Fruit fly (Drosophila melanogaster) whole organism, wandering third instar larva: ENCODE data around the gene CG45489.
"Not testable (repeated sequence)": the region's sequence is repeated elsewhere in the genome, so short reads cannot be mapped to it uniquely, and the experiment has no call there.

Experiments used
- CG32264 ChIP-seq: fragments of 200-800 bp; sonication (Bioruptor generic); optimal IDR thresholded peaks from 2 replicates; lab custom pipeline; 2016; ENCODE audit warnings: missing biosample characterization, missing genetic modification characterization
- CG9705 ChIP-seq: fragments of 200-800 bp; sonication (Bioruptor generic); optimal IDR thresholded peaks from 2 replicates; lab custom pipeline; 2018; ENCODE audit warnings: missing biosample characterization, mild to moderate bottlenecking, missing genetic modification characterization
- CrebA ChIP-seq: fragments of 200-800 bp; sonication (Bioruptor generic); optimal IDR thresholded peaks from 2 replicates; lab custom pipeline; 2016; ENCODE audit warnings: missing biosample characterization, mild to moderate bottlenecking, missing genetic modification characterization, borderline replicate concordance
- Dfd ChIP-seq: fragments of >200 bp; optimal IDR thresholded peaks from 2 replicates; lab custom pipeline; 2017; ENCODE audit warnings: missing biosample characterization, missing genetic modification characterization
- GATAd ChIP-seq: sonication (Bioruptor generic); optimal IDR thresholded peaks from 2 replicates; lab custom pipeline; 2016; ENCODE audit warnings: missing biosample characterization, missing genetic modification characterization
- Hnf4 ChIP-seq: fragments of 200-800 bp; sonication (Bioruptor generic); optimal IDR thresholded peaks from 2 replicates; lab custom pipeline; 2016; ENCODE audit warnings: missing biosample characterization, mild to moderate bottlenecking, missing genetic modification characterization
- Hr83 ChIP-seq: fragments of 200-300 bp; sonication (Bioruptor generic); optimal IDR thresholded peaks from 2 replicates; lab custom pipeline; 2016; ENCODE audit warnings: missing biosample characterization, mild to moderate bottlenecking, missing genetic modification characterization, moderate library complexity; ENCODE audit not compliant: poor library complexity, severe bottlenecking
- Jra ChIP-seq: sonication (Bioruptor generic); optimal IDR thresholded peaks from 2 replicates; lab custom pipeline; 2016; ENCODE audit warnings: missing biosample characterization, missing genetic modification characterization
- Mio ChIP-seq: sonication (Bioruptor generic); optimal IDR thresholded peaks from 2 replicates; lab custom pipeline; 2016; ENCODE audit warnings: missing biosample characterization, missing genetic modification characterization
- Rel ChIP-seq, 2 experiments: fragments of 200-800 bp; sonication (Bioruptor generic) in 1 of 2; optimal IDR thresholded peaks; 2 replicates in 1 of 2; 3 replicates in 1 of 2; lab custom pipeline; 2016 to 2019; ENCODE audit warnings: mild to moderate bottlenecking in 2 of 2, missing biosample characterization in 2 of 2, missing genetic modification characterization in 2 of 2, moderate library complexity in 1 of 2
- Sp1 ChIP-seq: fragments of 200-800 bp; sonication (Bioruptor generic); optimal IDR thresholded peaks from 3 replicates; lab custom pipeline; 2019; ENCODE audit warnings: missing biosample characterization, mild to moderate bottlenecking, missing genetic modification characterization, moderate library complexity
- Vsx2 ChIP-seq: fragments of 200-300, 225-300 bp; sonication (Bioruptor generic); optimal IDR thresholded peaks from 2 replicates; lab custom pipeline; 2018; ENCODE audit warnings: missing biosample characterization, missing genetic modification characterization; ENCODE audit not compliant: partially characterized antibody
- brk ChIP-seq: fragments of 200-800 bp; sonication (Bioruptor generic); optimal IDR thresholded peaks from 2 replicates; lab custom pipeline; 2016; ENCODE audit warnings: missing biosample characterization, mild to moderate bottlenecking, missing genetic modification characterization
- dl ChIP-seq, 2 experiments: fragments of 175-275, 200-275 bp in 1 of 2; fragments of 200-275 bp in 1 of 2; sonication (Bioruptor generic); optimal IDR thresholded peaks; lab custom pipeline; 2018; ENCODE audit warnings: mild to moderate bottlenecking in 2 of 2, missing biosample characterization in 2 of 2, missing genetic modification characterization in 2 of 2, moderate library complexity in 2 of 2; ENCODE audit not compliant: partially characterized antibody in 2 of 2, insufficient read depth in 1 of 2
- dmrt93B ChIP-seq: fragments of 200-800 bp; sonication (Bioruptor generic); optimal IDR thresholded peaks from 2 replicates; lab custom pipeline; 2018; ENCODE audit warnings: missing biosample characterization, mild to moderate bottlenecking, missing genetic modification characterization
- dsf ChIP-seq: sonication (Bioruptor generic); optimal IDR thresholded peaks from 2 replicates; lab custom pipeline; 2016; ENCODE audit warnings: missing biosample characterization, missing genetic modification characterization, borderline replicate concordance
- ey ChIP-seq: fragments of 200-800 bp; sonication (Bioruptor generic); optimal IDR thresholded peaks from 2 replicates; lab custom pipeline; 2016; ENCODE audit warnings: missing biosample characterization, missing genetic modification characterization
- foxo ChIP-seq, 2 experiments: fragments of 200-800 bp; sonication (Bioruptor generic); optimal IDR thresholded peaks; 2 replicates in 1 of 2; 3 replicates in 1 of 2; lab custom pipeline; 2016 to 2017; ENCODE audit warnings: missing biosample characterization in 2 of 2, missing genetic modification characterization in 2 of 2
- jim ChIP-seq: fragments of 175-275, 200-325 bp; sonication (Bioruptor generic); optimal IDR thresholded peaks from 2 replicates; lab custom pipeline; 2016; ENCODE audit warnings: missing biosample characterization, mild to moderate bottlenecking, missing genetic modification characterization
- lola ChIP-seq: fragments of >200 bp; optimal IDR thresholded peaks from 2 replicates; lab custom pipeline; 2017; ENCODE audit warnings: missing biosample characterization, missing genetic modification characterization
- pan ChIP-seq: fragments of >200 bp; optimal IDR thresholded peaks from 2 replicates; lab custom pipeline; 2017
- psq ChIP-seq: fragments of 200-800 bp; sonication (Bioruptor generic); optimal IDR thresholded peaks from 3 replicates; lab custom pipeline; 2017; ENCODE audit warnings: missing biosample characterization, mild to moderate bottlenecking, missing genetic modification characterization, moderate library complexity
- rgr ChIP-seq: fragments of 200-800 bp; sonication (Bioruptor generic); optimal IDR thresholded peaks from 3 replicates; lab custom pipeline; 2016; ENCODE audit warnings: missing biosample characterization, mild to moderate bottlenecking, missing genetic modification characterization
- sage ChIP-seq: fragments of 200-800 bp; sonication (Bioruptor generic); optimal IDR thresholded peaks from 2 replicates; lab custom pipeline; 2016; ENCODE audit warnings: missing biosample characterization, mild to moderate bottlenecking, missing genetic modification characterization
- usp ChIP-seq: fragments of >200 bp; optimal IDR thresholded peaks from 2 replicates; lab custom pipeline; 2017; ENCODE audit warnings: missing biosample characterization, missing genetic modification characterization
- woc ChIP-seq: sonication (Bioruptor generic); optimal IDR thresholded peaks from 2 replicates; lab custom pipeline; 2016; ENCODE audit warnings: missing biosample characterization, mild to moderate bottlenecking, missing genetic modification characterization

The CG45489 gene

DNA sequence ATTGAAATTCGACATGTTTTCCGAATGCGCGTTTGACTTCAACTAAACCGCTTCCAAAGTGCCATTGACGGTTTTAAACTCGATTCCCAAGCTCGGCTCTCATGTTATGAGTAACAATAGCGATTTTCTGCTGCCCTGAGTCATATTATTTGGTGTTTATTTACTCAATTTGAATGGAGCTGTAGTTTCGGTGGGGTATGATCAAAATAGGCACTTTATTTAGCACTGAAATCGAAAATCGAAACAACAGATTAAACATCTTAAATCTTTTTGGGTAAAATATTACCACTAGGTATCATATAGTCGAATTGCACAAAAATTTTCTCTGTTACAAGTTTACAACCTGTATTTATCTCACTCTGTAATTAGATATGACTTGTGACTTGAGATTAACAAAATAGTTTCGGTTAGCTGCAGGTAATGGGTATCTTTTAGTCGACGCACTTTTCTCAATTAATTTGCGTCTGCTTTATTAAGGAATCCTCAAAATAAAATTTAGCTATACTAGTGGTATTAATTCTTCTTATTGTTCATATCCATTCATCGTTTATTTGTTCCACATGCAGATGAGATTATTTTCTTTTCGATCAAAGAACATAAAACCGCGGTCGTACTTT lies 30.5 kb upstream of the CG45489 start, which contains the start of gene CG12655:
Gene CG12655, minus strand, starts transcription at position 51 of the 617 bp plus-strand sequence.
- no peak for TF ChIP-seq Mio (GFP tag; lab: Kevin White, UChicago)
- no peak for TF ChIP-seq sage
- TF ChIP-seq CrebA (GFP tag; lab: Kevin White, UChicago): no peak
- no peak for TF ChIP-seq GATAd (GFP tag; lab: Kevin White, UChicago)
- TF ChIP-seq CG9705: no peak
- no peak for TF ChIP-seq Vsx2 (GFP tag; lab: Kevin White, UChicago)
- TF ChIP-seq lola (GFP tag; lab: Kevin White, UChicago): no peak
- TF ChIP-seq Hnf4 (GFP tag; lab: Kevin White, UChicago): no peak
- no peak for TF ChIP-seq pan
- TF ChIP-seq rgr (GFP tag; lab: Kevin White, UChicago): no peak
- no peak for TF ChIP-seq Dfd
- TF ChIP-seq ey (GFP tag; lab: Kevin White, UChicago): no peak
- TF ChIP-seq dsf (GFP tag; lab: Kevin White, UChicago): no peak
- TF ChIP-seq Jra (GFP tag; lab: Kevin White, UChicago): no peak
- no peak for TF ChIP-seq foxo (GFP tag; optimal IDR thresholded peaks at IDR 0.05; lab: Kevin White, UChicago)
- TF ChIP-seq dl (GFP tag; optimal IDR thresholded peaks at IDR 0.05; lab: Kevin White, UChicago; ENCODE audit: insufficient read depth in 1 of 2, partially characterized antibody in 2 of 2): no peak
- TF ChIP-seq Rel (GFP tag; optimal IDR thresholded peaks at IDR 0.05; lab: Kevin White, UChicago): no peak
- TF ChIP-seq Rel (tag; optimal IDR thresholded peaks at IDR 0.05; lab: Kevin White, UChicago): no peak
- no peak for TF ChIP-seq usp

DNA sequence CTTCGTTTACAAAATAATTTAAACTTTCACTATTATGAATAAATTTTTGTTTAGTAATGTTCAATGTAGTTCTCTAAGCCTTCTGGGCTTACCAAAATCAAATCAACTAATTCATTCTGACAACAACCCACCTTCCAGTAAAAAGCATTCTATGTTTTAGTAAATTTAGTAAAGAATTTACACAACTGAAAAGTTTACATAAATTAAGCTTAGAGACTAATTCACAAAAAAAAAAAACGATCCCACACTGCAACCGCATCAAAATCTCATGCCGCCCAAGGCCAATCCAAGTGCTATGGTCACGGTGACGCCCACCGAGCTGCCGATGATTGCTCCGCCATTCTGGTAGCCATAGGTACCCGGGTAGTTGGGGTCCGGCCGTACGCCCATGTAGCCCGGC lies 29.3 kb upstream of the CG45489 start, which contains the start of gene CG43784:
Gene CG43784, minus strand, starts transcription at position 101 of the 400 bp plus-strand sequence.
- TF ChIP-seq pan; CG32264 (GFP tag; lab: Kevin White, UChicago); woc (GFP tag; lab: Kevin White, UChicago): not testable (repeated sequence)

DNA sequence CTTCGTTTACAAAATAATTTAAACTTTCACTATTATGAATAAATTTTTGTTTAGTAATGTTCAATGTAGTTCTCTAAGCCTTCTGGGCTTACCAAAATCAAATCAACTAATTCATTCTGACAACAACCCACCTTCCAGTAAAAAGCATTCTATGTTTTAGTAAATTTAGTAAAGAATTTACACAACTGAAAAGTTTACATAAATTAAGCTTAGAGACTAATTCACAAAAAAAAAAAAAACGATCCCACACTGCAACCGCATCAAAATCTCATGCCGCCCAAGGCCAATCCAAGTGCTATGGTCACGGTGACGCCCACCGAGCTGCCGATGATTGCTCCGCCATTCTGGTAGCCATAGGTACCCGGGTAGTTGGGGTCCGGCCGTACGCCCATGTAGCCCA lies 24.5 kb upstream of the CG45489 start, which contains the start of gene CG45494:
Gene CG45494, minus strand, starts transcription at position 101 of the 400 bp plus-strand sequence.
- TF ChIP-seq Sp1, psq, Hnf4 (GFP tag; lab: Kevin White, UChicago): not testable (repeated sequence)
- TF ChIP-seq, all 38 proteins: peak for 0; not testable (repeated sequence) for 38

DNA sequence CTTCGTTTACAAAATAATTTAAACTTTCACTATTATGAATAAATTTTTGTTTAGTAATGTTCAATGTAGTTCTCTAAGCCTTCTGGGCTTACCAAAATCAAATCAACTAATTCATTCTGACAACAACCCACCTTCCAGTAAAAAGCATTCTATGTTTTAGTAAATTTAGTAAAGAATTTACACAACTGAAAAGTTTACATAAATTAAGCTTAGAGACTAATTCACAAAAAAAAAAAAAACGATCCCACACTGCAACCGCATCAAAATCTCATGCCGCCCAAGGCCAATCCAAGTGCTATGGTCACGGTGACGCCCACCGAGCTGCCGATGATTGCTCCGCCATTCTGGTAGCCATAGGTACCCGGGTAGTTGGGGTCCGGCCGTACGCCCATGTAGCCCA lies 19.8 kb upstream of the CG45489 start, which contains the start of gene CG45493:
Gene CG45493, minus strand, starts transcription at position 101 of the 400 bp plus-strand sequence.
- TF ChIP-seq dmrt93B; Dfd; Mio (GFP tag; lab: Kevin White, UChicago): not testable (repeated sequence)

DNA sequence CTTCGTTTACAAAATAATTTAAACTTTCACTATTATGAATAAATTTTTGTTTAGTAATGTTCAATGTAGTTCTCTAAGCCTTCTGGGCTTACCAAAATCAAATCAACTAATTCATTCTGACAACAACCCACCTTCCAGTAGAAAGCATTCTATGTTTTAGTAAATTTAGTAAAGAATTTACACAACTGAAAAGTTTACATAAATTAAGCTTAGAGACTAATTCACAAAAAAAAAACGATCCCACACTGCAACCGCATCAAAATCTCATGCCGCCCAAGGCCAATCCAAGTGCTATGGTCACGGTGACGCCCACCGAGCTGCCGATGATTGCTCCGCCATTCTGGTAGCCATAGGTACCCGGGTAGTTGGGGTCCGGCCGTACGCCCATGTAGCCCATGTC lies 15.1 kb upstream of the CG45489 start, which contains the start of gene CG45492:
Gene CG45492, minus strand, starts transcription at position 101 of the 400 bp plus-strand sequence.
- not testable (repeated sequence) for TF ChIP-seq brk; Vsx2 (GFP tag; lab: Kevin White, UChicago); Hr83

DNA sequence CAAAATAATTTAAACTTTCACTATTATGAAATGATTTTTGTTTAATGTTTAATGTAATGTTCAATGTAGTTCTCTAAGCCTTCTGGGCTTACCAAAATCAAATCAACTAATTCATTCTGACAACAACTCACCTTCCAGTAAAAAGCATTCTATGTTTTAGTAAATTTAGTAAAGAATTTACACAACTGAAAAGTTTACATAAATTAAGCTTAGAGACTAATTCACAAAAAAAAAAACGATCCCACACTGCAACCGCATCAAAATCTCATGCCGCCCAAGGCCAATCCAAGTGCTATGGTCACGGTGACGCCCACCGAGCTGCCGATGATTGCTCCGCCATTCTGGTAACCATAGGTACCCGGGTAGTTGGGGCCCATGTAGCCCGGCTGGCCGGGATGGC lies 9.9 kb upstream of the CG45489 start, which contains the start of gene CG45491:
Gene CG45491, minus strand, starts transcription at position 101 of the 400 bp plus-strand sequence.
- TF ChIP-seq jim (GFP tag; lab: Kevin White, UChicago); Hr83; Hnf4 (GFP tag; lab: Kevin White, UChicago): not testable (repeated sequence)
